Worm (Caenorhabditis elegans): ENCODE measurements around the gene dlc-1.

- no peak for TF ChIP-seq tbx-2 (tag; optimal IDR thresholded peaks at IDR 0.05)
- no peak for TF ChIP-seq lin-13 (GFP tag; optimal IDR thresholded peaks at IDR 0.05)
- no peak for TF ChIP-seq snpc-4 (tag; optimal IDR thresholded peaks at IDR 0.05)
- no peak for TF ChIP-seq dpl-1 (GFP tag; optimal IDR thresholded peaks at IDR 0.05)
- TF ChIP-seq lir-3 (tag; optimal IDR thresholded peaks at IDR 0.05; ENCODE audit: poor library complexity) = no peak
- no peak for TF ChIP-seq nhr-12 (tag; optimal IDR thresholded peaks at IDR 0.05)
- no peak for TF ChIP-seq nhr-90 (tag; optimal IDR thresholded peaks at IDR 0.05; ENCODE audit: poor library complexity)
- TF ChIP-seq fos-1 (tag; optimal IDR thresholded peaks at IDR 0.05) = no peak
- TF ChIP-seq aha-1 (tag; optimal IDR thresholded peaks at IDR 0.05) = no peak
- no peak for TF ChIP-seq unc-62 (GFP tag; optimal IDR thresholded peaks at IDR 0.05)
Measured at ce11 chrIII:6421473-6421872, 42.1 kb downstream of the dlc-1 start.

Measured in whole organism, L1 larva.